Worm (Caenorhabditis elegans): Measurements from ENCODE around the gene F07C6.2.
A peak's percentile ranks its signal among the peaks of the same experiment; 100 is the strongest.

F07C6.2 gene

DNA sequence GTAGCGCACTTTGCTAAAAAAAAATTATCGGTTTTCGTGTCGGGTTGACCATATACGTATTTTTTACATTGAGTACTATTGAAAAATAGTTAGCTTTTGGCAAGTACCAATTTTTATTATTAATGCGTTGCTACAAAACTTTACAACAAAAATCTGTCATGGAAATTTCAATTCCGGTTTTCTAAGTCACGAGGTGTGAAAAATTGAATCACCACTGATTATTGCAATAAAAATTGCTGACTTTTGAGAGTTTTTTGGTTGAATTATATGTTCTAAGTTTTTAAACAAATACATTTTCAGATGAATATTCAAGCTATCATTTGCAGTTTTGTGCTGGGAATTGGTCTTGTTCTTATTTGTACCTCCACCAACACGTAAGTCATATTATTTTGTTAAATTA lies at the start of gene F07C6.2:
TSS of gene F07C6.2 (plus strand) at position 301 of the 400 bp plus-strand sequence.
- TF ChIP-seq tbp1 (GFP tag; optimal IDR thresholded peaks at IDR 0.05) (no peak), pbrm-1 (GFP tag; IDR thresholded peaks at IDR 0.05) (no peak), rpc-1 (optimal IDR thresholded peaks at IDR 0.05) (no peak), rpc-1 (tag; optimal IDR thresholded peaks at IDR 0.05) (no peak), mcd-1 (GFP tag; IDR thresholded peaks at IDR 0.05) (no peak), sea-2 (GFP tag; IDR thresholded peaks at IDR 0.05) (no peak), lsy-27 (tag; optimal IDR thresholded peaks at IDR 0.05; ENCODE audit: borderline replicate concordance, insufficient read depth) (no peak), lin-26 (GFP tag; IDR thresholded peaks at IDR 0.05) (no peak), nfya-1 (tag; optimal IDR thresholded peaks at IDR 0.05; ENCODE audit: borderline replicate concordance, insufficient read depth) (no peak), mel-28 (tag; optimal IDR thresholded peaks at IDR 0.05; ENCODE audit: borderline replicate concordance) (no peak), F39B2.1 (GFP tag; IDR thresholded peaks at IDR 0.05) (no peak), F33H1.4 (GFP tag; IDR thresholded peaks at IDR 0.05) (no peak), snpc-1.3 (tag; optimal IDR thresholded peaks at IDR 0.05; ENCODE audit: insufficient read depth) (no peak), ztf-26 (tag; optimal IDR thresholded peaks at IDR 0.05) (no peak), nhr-179 (tag; optimal IDR thresholded peaks at IDR 0.05) (no peak), T07F8.4 (tag; optimal IDR thresholded peaks at IDR 0.05) (no peak), dox-1 (GFP tag; IDR thresholded peaks at IDR 0.05) (no peak), ZK185.1 (tag; optimal IDR thresholded peaks at IDR 0.05; ENCODE audit: poor library complexity, severe bottlenecking) (no peak), Y95B8A.8 (GFP tag; IDR thresholded peaks at IDR 0.05) (no peak), unc-62 (GFP tag; optimal IDR thresholded peaks at IDR 0.05) (no peak), aptf-3 (GFP tag; IDR thresholded peaks at IDR 0.05) (no peak)

DNA sequence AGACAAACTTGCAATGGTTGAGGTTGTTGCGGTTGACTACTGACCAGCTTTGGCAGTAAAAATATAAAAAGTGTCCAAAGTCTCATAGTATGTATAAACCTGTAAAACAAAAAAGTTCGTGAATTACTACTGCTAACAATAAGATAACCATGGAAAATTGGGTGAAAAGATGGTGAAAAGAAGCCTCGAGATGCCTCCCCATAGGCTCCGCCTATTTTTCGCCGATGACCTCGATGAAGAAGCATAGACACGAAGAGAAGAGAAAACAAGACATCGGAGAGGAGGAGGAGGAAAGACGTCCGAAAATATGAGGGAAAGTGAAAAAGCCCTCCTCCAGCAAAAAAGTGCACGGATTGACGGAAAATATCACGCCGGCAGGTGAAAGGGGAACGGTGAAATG lies 49.5 kb upstream of the F07C6.2 start, which contains the start of gene T23F6.5:
TSS of gene T23F6.5 (minus strand) at position 101 of the 400 bp plus-strand sequence.
- TF ChIP-seq nhr-179 (tag; optimal IDR thresholded peaks at IDR 0.05) (no peak), F57A8.1 (GFP tag; optimal IDR thresholded peaks at IDR 0.05) (no peak), lin-26 (GFP tag; IDR thresholded peaks at IDR 0.05) (no peak), let-526 (GFP tag; IDR thresholded peaks at IDR 0.05) (no peak), T07F8.4 (tag; optimal IDR thresholded peaks at IDR 0.05) (no peak), ztf-25 (GFP tag; IDR thresholded peaks at IDR 0.05) (no peak), ceh-79 (tag; optimal IDR thresholded peaks at IDR 0.05) (no peak), attf-5 (GFP tag; optimal IDR thresholded peaks at IDR 0.05) (no peak), pbrm-1 (GFP tag; IDR thresholded peaks at IDR 0.05) (no peak), K11D2.4 (GFP tag; IDR thresholded peaks at IDR 0.05) (no peak), B0019.2 (GFP tag; conservative IDR thresholded peaks at IDR 0.05) (no peak), cebp-2 (GFP tag; IDR thresholded peaks at IDR 0.05) (no peak), tbp1 (GFP tag; optimal IDR thresholded peaks at IDR 0.05) (no peak), T26A5.8 (tag; optimal IDR thresholded peaks at IDR 0.05) (no peak)

DNA sequence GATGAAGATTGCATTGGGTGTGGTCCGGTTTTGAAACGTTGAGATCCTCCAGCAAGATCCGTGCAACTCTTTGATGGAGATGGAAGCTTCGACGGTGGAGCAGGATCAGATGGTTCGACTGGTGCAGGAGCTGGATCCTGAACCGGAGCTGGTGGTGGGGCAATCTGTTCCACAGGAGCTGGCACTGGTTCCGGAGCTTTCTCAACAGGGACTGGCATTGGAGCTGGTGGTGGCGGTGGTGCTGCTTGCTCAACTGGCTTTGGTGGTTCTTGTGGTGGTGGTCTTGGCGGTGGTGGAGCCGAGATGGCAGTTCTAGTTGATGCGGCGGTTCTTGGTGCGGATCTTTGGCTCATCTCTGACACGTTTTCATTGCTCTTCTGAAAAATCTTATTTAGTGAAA lies 47.3 kb upstream of the F07C6.2 start:
- 0 out of 2 replicates have a peak, but pooled peaks have one; percentile 30 for TF ChIP-seq F37B4.10 (GFP tag; IDR thresholded peaks at IDR 0.05)
- peak; percentile 82 for TF ChIP-seq zfh-2 (GFP tag; conservative IDR thresholded peaks at IDR 0.05)
- no peak for TF ChIP-seq T26A5.8 (tag; optimal IDR thresholded peaks at IDR 0.05)
- no peak for TF ChIP-seq ccch-3 (GFP tag; optimal IDR thresholded peaks at IDR 0.05)
- peak; percentile 46; the same call in 1 of the 2 replicates for TF ChIP-seq egrh-3 (GFP tag; IDR thresholded peaks at IDR 0.05)

DNA sequence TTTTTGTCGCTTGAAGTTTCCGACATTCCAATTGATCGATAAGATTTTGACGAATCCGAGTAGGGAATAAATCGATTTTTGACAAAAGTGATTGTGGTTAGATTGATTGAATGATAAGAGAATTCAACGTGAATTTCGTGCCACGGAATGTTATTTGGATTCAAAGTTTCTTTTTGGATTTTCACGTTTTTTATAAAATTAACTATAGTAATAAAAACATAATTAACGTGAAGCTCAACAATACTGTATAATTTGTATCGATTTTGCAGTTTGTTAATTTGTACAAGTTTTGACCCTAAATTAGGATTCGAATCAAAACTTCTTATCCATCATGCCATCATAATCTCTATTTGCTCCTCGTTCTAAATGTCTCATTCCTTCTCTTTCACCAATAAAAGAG lies 46.3 kb upstream of the F07C6.2 start, which contains the start of gene C36H8.1:
TSS of gene C36H8.1 (minus strand) at position 101 of the 400 bp plus-strand sequence.
- TF ChIP-seq F49E8.2 (tag; optimal IDR thresholded peaks at IDR 0.05; ENCODE audit: insufficient read depth) = no peak
- TF ChIP-seq F10E7.11 (tag; optimal IDR thresholded peaks at IDR 0.05) = no peak
- no peak for TF ChIP-seq nhr-179 (tag; optimal IDR thresholded peaks at IDR 0.05)
- no peak for TF ChIP-seq fkh-3 (tag; optimal IDR thresholded peaks at IDR 0.05)
- TF ChIP-seq ceh-40 (GFP tag; IDR thresholded peaks at IDR 0.05) = no peak
- TF ChIP-seq sptf-2 (GFP tag; optimal IDR thresholded peaks at IDR 0.05) = no peak
- no peak for TF ChIP-seq ceh-79 (tag; optimal IDR thresholded peaks at IDR 0.05)
- no peak for TF ChIP-seq cebp-2 (GFP tag; IDR thresholded peaks at IDR 0.05)
- TF ChIP-seq lin-54 (GFP tag; optimal IDR thresholded peaks at IDR 0.05) = no peak
- TF ChIP-seq madf-10 (tag; optimal IDR thresholded peaks at IDR 0.05) = no peak
- no peak for TF ChIP-seq F57A8.1 (GFP tag; optimal IDR thresholded peaks at IDR 0.05)
- TF ChIP-seq lir-1 (GFP tag; conservative IDR thresholded peaks at IDR 0.05) = no peak
- TF ChIP-seq attf-6 (GFP tag; IDR thresholded peaks at IDR 0.05) = no peak
- no peak for TF ChIP-seq ztf-3 (GFP tag; optimal IDR thresholded peaks at IDR 0.05)
- TF ChIP-seq Y53G8AR.9 (GFP tag; conservative IDR thresholded peaks at IDR 0.05) = no peak
